Worm (Caenorhabditis elegans): ENCODE results near the gene mrpl-45.

Gene mrpl-45

ce11 chrIII:1226256-1226655 is 24.4 kb upstream of the mrpl-45 start (continued):
- TF ChIP-seq snpc-1.2 (GFP tag; IDR thresholded peaks at IDR 0.05): no peak
- no peak for TF ChIP-seq mep-1 (tag; optimal IDR thresholded peaks at IDR 0.05)

DNA sequence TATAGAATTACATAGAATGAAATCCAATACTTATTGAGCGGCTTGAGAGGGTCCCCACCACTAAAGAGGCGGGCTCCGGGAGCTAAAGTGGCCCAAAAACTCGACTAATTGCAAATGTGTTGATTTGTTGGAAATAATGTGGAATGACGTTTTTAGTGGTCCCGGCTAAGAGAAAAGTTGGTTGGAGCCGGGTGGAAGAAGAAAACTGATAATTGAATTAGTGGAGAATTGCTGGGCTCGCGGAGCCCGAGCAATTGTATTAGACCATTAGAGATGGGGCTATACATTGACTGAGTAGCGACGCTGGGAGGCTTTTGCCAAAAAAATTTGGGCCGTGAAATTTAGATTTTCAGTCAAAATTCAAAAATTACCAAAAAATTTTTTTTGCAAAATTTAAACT is 23.8 kb upstream of the mrpl-45 start:
- TF ChIP-seq sdz-12 (GFP tag; optimal IDR thresholded peaks at IDR 0.05): no peak
- no peak for TF ChIP-seq hmg-1.1 (GFP tag; IDR thresholded peaks at IDR 0.05)
- no peak for TF ChIP-seq spr-1 (tag; optimal IDR thresholded peaks at IDR 0.05)
- no peak for TF ChIP-seq ceh-44 (GFP tag; IDR thresholded peaks at IDR 0.05)
- no peak for TF ChIP-seq F37D6.2 (tag; optimal IDR thresholded peaks at IDR 0.05)
- no peak for TF ChIP-seq dmd-6 (GFP tag; IDR thresholded peaks at IDR 0.05)
- no peak for TF ChIP-seq jun-1 (tag; optimal IDR thresholded peaks at IDR 0.05)
- no peak for TF ChIP-seq lim-7 (GFP tag; IDR thresholded peaks at IDR 0.05)

DNA sequence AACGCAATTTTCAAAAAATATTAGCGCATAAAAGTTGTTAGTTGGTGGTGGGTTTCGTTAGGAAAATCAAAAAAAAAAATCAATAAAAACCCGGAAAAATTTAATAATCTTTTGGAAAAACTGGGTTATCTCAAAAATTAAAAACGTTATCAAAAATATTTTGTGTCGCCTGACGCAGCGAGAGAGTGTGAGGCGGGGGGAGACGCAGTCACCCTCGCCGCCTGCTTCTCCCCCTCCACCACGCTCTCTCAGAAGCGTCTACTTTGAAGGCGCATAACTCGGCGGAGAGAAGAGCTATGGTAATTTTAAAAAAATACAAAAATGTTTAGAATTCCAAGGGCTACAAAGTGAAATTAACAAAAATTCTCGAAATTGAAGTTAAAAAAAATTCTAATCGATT is 23.3 kb upstream of the mrpl-45 start:
- TF ChIP-seq set-16 (GFP tag; IDR thresholded peaks at IDR 0.05): peak; percentile 49; the same call in 1 of the 2 replicates
- TF ChIP-seq daf-12 (tag; optimal IDR thresholded peaks at IDR 0.05): no peak
- no peak for TF ChIP-seq ZK337.2 (GFP tag; IDR thresholded peaks at IDR 0.05)

ce11 chrIII:1223319-1224093 is 21.7 kb upstream of the mrpl-45 start:
- TF ChIP-seq dpl-1 (GFP tag; optimal IDR thresholded peaks at IDR 0.05): no peak
- TF ChIP-seq D1046.2 (GFP tag; IDR thresholded peaks at IDR 0.05): no peak
- no peak for TF ChIP-seq dmd-9 (GFP tag; IDR thresholded peaks at IDR 0.05)
- no peak for TF ChIP-seq F10B5.3 (tag; optimal IDR thresholded peaks at IDR 0.05)
- no peak for TF ChIP-seq lin-13 (GFP tag; optimal IDR thresholded peaks at IDR 0.05)
- TF ChIP-seq lin-15B (tag; optimal IDR thresholded peaks at IDR 0.05): no peak
- peak; percentile 47 for TF ChIP-seq dve-1 (tag; optimal IDR thresholded peaks at IDR 0.05; ENCODE audit: insufficient read depth)
- no peak for TF ChIP-seq tra-1 (GFP tag; IDR thresholded peaks at IDR 0.05)
- no peak for TF ChIP-seq daf-16 (GFP tag; optimal IDR thresholded peaks at IDR 0.05)
- peak; percentile 50 for TF ChIP-seq daf-16 (tag; optimal IDR thresholded peaks at IDR 0.05)
- TF ChIP-seq gei-8 (GFP tag; optimal IDR thresholded peaks at IDR 0.05): no peak
- 0 out of 2 replicates have a peak, but pooled peaks have one; percentile 27 for TF ChIP-seq set-16 (GFP tag; IDR thresholded peaks at IDR 0.05)
- no peak for TF ChIP-seq daf-12 (tag; optimal IDR thresholded peaks at IDR 0.05)
- no peak for TF ChIP-seq zfp-2 (tag; optimal IDR thresholded peaks at IDR 0.05)
- TF ChIP-seq unc-62 (GFP tag; optimal IDR thresholded peaks at IDR 0.05 in 1 of 2): no peak
- no peak for TF ChIP-seq unc-62 (tag; optimal IDR thresholded peaks at IDR 0.05)
- no peak for TF ChIP-seq tag-97 (GFP tag; IDR thresholded peaks at IDR 0.05)
- TF ChIP-seq aha-1 (tag): peak; percentile 83
- no peak for TF ChIP-seq ceh-32 (tag; optimal IDR thresholded peaks at IDR 0.05; ENCODE audit: poor library complexity)
- peak; percentile 43 for TF ChIP-seq nhr-6 (tag; optimal IDR thresholded peaks at IDR 0.05)
- TF ChIP-seq pha-4 (GFP tag; IDR thresholded peaks at IDR 0.05): peak; percentile 32; the same call in 1 of the 2 replicates
- TF ChIP-seq pha-4 (tag; optimal IDR thresholded peaks at IDR 0.05): peak; percentile 97
- TF ChIP-seq nhr-102 (tag; optimal IDR thresholded peaks at IDR 0.05): no peak
- TF ChIP-seq unc-39 (tag; optimal IDR thresholded peaks at IDR 0.05): no peak
- TF ChIP-seq ama-1 (optimal IDR thresholded peaks at IDR 0.05): no peak
- no peak for TF ChIP-seq F37D6.2 (tag; optimal IDR thresholded peaks at IDR 0.05)
- peak; percentile 69 for TF ChIP-seq mes-2 (tag; optimal IDR thresholded peaks at IDR 0.05; ENCODE audit: poor library complexity, severe bottlenecking)
- TF ChIP-seq hlh-11 (tag; optimal IDR thresholded peaks at IDR 0.05): peak; percentile 54
- no peak for TF ChIP-seq nhr-48 (tag; optimal IDR thresholded peaks at IDR 0.05)
- TF ChIP-seq nhr-41 (GFP tag; IDR thresholded peaks at IDR 0.05): no peak
- TF ChIP-seq F49E8.2 (tag; optimal IDR thresholded peaks at IDR 0.05; ENCODE audit: borderline replicate concordance): no peak
- TF ChIP-seq dmd-8 (GFP tag; IDR thresholded peaks at IDR 0.05): no peak
- TF ChIP-seq lir-3 (tag; optimal IDR thresholded peaks at IDR 0.05): no peak
- TF ChIP-seq zag-1 (tag; optimal IDR thresholded peaks at IDR 0.05): no peak
- peak; percentile 46 for TF ChIP-seq mep-1 (tag; optimal IDR thresholded peaks at IDR 0.05)
- no peak for TF ChIP-seq cey-2 (tag; optimal IDR thresholded peaks at IDR 0.05; ENCODE audit: borderline replicate concordance, insufficient read depth)
- no peak for TF ChIP-seq jun-1 (tag; optimal IDR thresholded peaks at IDR 0.05)

Data from whole organism, L4 larva.